Worm (Caenorhabditis elegans): Measurements from ENCODE around the gene tmed-12.
"Not testable (repeated sequence)": the region's sequence is repeated elsewhere in the genome, so short reads cannot be mapped to it uniquely, and the experiment has no call there.

Gene tmed-12

ce11 chrX:163034-163433 lies at the start of gene tmed-12:
TSS of gene tmed-12 (minus strand) at chrX:163134.
- TF ChIP-seq nhr-21, R02D3.7, fos-1 (tag; optimal IDR thresholded peaks at IDR 0.05): not testable (repeated sequence)

- not testable (repeated sequence) for TF ChIP-seq alr-1 (tag; optimal IDR thresholded peaks at IDR 0.05); aly-2 (tag; optimal IDR thresholded peaks at IDR 0.05); unc-62 (GFP tag; optimal IDR thresholded peaks at IDR 0.05)
Observed at ce11 chrX:211141-211540, 48.2 kb upstream of the tmed-12 start, which contains the start of gene Y73B3B.1. TSS of gene Y73B3B.1 (minus strand) at chrX:211241.

ce11 chrX:209695-210094 lies 46.8 kb upstream of the tmed-12 start, which contains the start of gene Y73B3B.3:
TSS of gene Y73B3B.3 (plus strand) at chrX:209995.
- TF ChIP-seq gmeb-1, zag-1, nhr-129 (tag; optimal IDR thresholded peaks at IDR 0.05): not testable (repeated sequence)

- TF ChIP-seq nhr-10 (tag; optimal IDR thresholded peaks at IDR 0.05), result no peak
- no peak for TF ChIP-seq F13H6.1 (tag; optimal IDR thresholded peaks at IDR 0.05)
- no peak for TF ChIP-seq mab-5 (tag; optimal IDR thresholded peaks at IDR 0.05)
- no peak for TF ChIP-seq nhr-11 (tag; optimal IDR thresholded peaks at IDR 0.05)
- TF ChIP-seq skn-1 (tag; optimal IDR thresholded peaks at IDR 0.05), result no peak
- no peak for TF ChIP-seq R02D3.7 (tag; optimal IDR thresholded peaks at IDR 0.05)
- TF ChIP-seq unc-55 (GFP tag; optimal IDR thresholded peaks at IDR 0.05), result no peak
- no peak for TF ChIP-seq Y55F3AM.14 (GFP tag; optimal IDR thresholded peaks at IDR 0.05)
- TF ChIP-seq nhr-21 (tag; optimal IDR thresholded peaks at IDR 0.05), result no peak
- no peak for TF ChIP-seq fos-1 (tag; optimal IDR thresholded peaks at IDR 0.05)
- TF ChIP-seq ceh-82 (tag; optimal IDR thresholded peaks at IDR 0.05), result no peak
- no peak for TF ChIP-seq aly-2 (tag; optimal IDR thresholded peaks at IDR 0.05)
- TF ChIP-seq lin-11 (tag; optimal IDR thresholded peaks at IDR 0.05), result no peak
- no peak for TF ChIP-seq peb-1 (tag; optimal IDR thresholded peaks at IDR 0.05)
- no peak for TF ChIP-seq sem-4 (tag; optimal IDR thresholded peaks at IDR 0.05)
- no peak for TF ChIP-seq ztf-4 (tag; optimal IDR thresholded peaks at IDR 0.05)
- TF ChIP-seq nhr-77 (tag; optimal IDR thresholded peaks at IDR 0.05), result no peak
- TF ChIP-seq lin-13 (GFP tag; optimal IDR thresholded peaks at IDR 0.05), result no peak
- TF ChIP-seq ztf-11 (tag; optimal IDR thresholded peaks at IDR 0.05), result no peak
Observed at ce11 chrX:196403-196802, 33.5 kb upstream of the tmed-12 start.

- TF ChIP-seq F13H6.1 (tag; optimal IDR thresholded peaks at IDR 0.05) (no peak), C34F6.9 (tag; optimal IDR thresholded peaks at IDR 0.05) (no peak), nhr-237 (tag; optimal IDR thresholded peaks at IDR 0.05) (no peak), ztf-1 (GFP tag; conservative IDR thresholded peaks at IDR 0.05) (no peak), snpc-4 (tag; optimal IDR thresholded peaks at IDR 0.05) (no peak), unc-55 (GFP tag; optimal IDR thresholded peaks at IDR 0.05) (no peak), blmp-1 (tag; optimal IDR thresholded peaks at IDR 0.05; ENCODE audit: insufficient read depth) (no peak), unc-62 (GFP tag; optimal IDR thresholded peaks at IDR 0.05) (no peak), mdl-1 (tag; optimal IDR thresholded peaks at IDR 0.05) (no peak), mbf-1 (tag; optimal IDR thresholded peaks at IDR 0.05) (no peak), aly-2 (tag; optimal IDR thresholded peaks at IDR 0.05) (no peak), gmeb-1 (tag; optimal IDR thresholded peaks at IDR 0.05) (no peak), zag-1 (tag; optimal IDR thresholded peaks at IDR 0.05) (no peak)
Observed at ce11 chrX:192534-192933, 29.6 kb upstream of the tmed-12 start, which contains the start of gene T08D2.8. TSS of gene T08D2.8 (plus strand) at chrX:192834.

ce11 chrX:182119-182741 lies 19.3 kb upstream of the tmed-12 start, which contains the start of the genes T08D2.6 and chkr-1:
TSS of gene T08D2.6 (minus strand) at chrX:182169.
TSS of gene chkr-1 (plus strand) at chrX:182691.
- TF ChIP-seq nhr-129, ZK546.5, sem-4 (tag; optimal IDR thresholded peaks at IDR 0.05): not testable (repeated sequence)
